Worm (Caenorhabditis elegans) whole organism, L3 larva: ENCODE data around the gene Y15E3A.4.

Source experiments
- jun-1 ChIP-seq: fragments of 150-350 bp; optimal IDR thresholded peaks from 2 replicates; lab custom pipeline; 2014; ENCODE audit warnings: missing biosample characterization, missing genetic modification reagents, missing genetic modification characterization
- mdl-1 ChIP-seq: fragments of 150-350 bp; optimal IDR thresholded peaks from 2 replicates; lab custom pipeline; 2014; ENCODE audit warnings: missing biosample characterization, missing genetic modification characterization
- nhr-11 ChIP-seq: fragments of 150-350 bp; optimal IDR thresholded peaks from 2 replicates; lab custom pipeline; 2014; ENCODE audit warnings: missing biosample characterization, missing genetic modification characterization
- nhr-12 ChIP-seq: fragments of 150-350 bp; optimal IDR thresholded peaks from 2 replicates; lab custom pipeline; 2014; ENCODE audit warnings: missing biosample characterization, missing genetic modification characterization
- nhr-28 ChIP-seq: fragments of 150-350 bp; optimal IDR thresholded peaks from 2 replicates; lab custom pipeline; 2014; ENCODE audit warnings: missing biosample characterization, missing genetic modification characterization
- nhr-77 ChIP-seq: fragments of 150-350 bp; optimal IDR thresholded peaks from 2 replicates; lab custom pipeline; 2014; ENCODE audit warnings: missing biosample characterization, missing genetic modification characterization
- snpc-4 ChIP-seq: fragments of 150-350 bp; optimal IDR thresholded peaks from 2 replicates; lab custom pipeline; 2014; ENCODE audit warnings: missing biosample characterization, missing genetic modification characterization
- unc-39 ChIP-seq: sonication (generic microtip); optimal IDR thresholded peaks from 4 replicates; lab custom pipeline; 2017; ENCODE audit warnings: missing biosample characterization, missing genetic modification characterization

DNA sequence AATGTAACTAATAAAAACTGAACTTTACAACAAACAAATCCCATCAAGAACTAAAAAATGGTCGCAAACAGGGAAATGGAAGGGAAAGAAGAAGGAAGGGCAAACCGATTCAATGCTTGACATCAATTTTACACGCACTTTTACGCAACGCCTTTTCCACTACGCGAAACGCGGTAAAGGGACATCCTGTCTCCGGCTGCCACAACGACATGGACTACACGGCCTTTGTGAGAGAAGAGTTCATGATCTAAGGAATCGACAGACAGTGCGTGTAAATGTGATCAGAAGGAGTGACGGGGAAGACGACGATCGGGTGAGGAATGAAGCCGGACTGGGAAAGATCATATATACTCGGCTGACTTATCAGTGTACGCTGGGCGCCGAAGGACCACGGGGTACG lies 49.7 kb downstream of the Y15E3A.4 start:
- TF ChIP-seq jun-1 (tag; lab: Kevin White, UChicago): no peak
- TF ChIP-seq nhr-28 (tag; lab: Kevin White, UChicago): no peak
- TF ChIP-seq nhr-12 (tag; lab: Kevin White, UChicago): no peak
- TF ChIP-seq unc-39 (tag; lab: Kevin White, UChicago): no peak
- no peak for TF ChIP-seq nhr-77 (tag; lab: Kevin White, UChicago)
- TF ChIP-seq mdl-1 (tag; lab: Kevin White, UChicago): no peak
- no peak for TF ChIP-seq snpc-4 (tag; lab: Kevin White, UChicago)
- no peak for TF ChIP-seq nhr-11 (tag; lab: Kevin White, UChicago)
